Worm (Caenorhabditis elegans): Measurements from ENCODE around the gene B0554.5.

ce11 chrV:432991-433390 lies 8.8 kb downstream of the B0554.5 start:
- no peak for TF ChIP-seq him-1 (tag; optimal IDR thresholded peaks at IDR 0.05)
- no peak for TF ChIP-seq W03F9.2 (tag; optimal IDR thresholded peaks at IDR 0.05)

Data from whole organism, L4/young adult.